Fruit fly (Drosophila melanogaster): ENCODE results near the gene CG6753.

CG6753 gene

DNA sequence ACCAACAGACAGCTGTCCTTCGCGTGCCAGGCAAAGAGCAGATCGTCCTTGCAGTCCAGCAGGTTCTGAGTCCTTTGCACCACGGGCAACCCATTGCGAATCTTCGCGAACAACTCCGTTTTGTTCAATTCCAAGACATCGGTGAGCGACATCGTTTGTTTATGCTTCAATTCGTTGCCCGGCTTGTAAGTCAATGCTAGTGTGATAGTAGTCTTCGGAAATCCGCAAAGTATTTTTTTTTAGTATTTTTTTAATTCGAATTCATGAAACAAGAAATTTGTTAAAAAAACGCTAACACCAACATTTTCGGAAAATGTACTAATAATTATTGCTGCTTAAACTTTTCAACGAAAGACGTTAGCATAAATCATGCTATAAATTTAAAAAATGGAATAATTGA is 36.6 kb upstream of the CG6753 start, which contains the start of gene mbo:
mbo (minus strand) TSS at position 203 of the 400 bp plus-strand sequence.
- TF ChIP-seq tj (GFP tag; optimal IDR thresholded peaks at IDR 0.05): no peak
- TF ChIP-seq CG14711 (tag; optimal IDR thresholded peaks at IDR 0.05): no peak
- TF ChIP-seq CG7101 (tag; optimal IDR thresholded peaks at IDR 0.05): no peak
- TF ChIP-seq CG1620 (GFP tag; optimal IDR thresholded peaks at IDR 0.05): no peak
- no peak for TF ChIP-seq CG5204 (GFP tag; optimal IDR thresholded peaks at IDR 0.05)
- no peak for TF ChIP-seq ovo (GFP tag; optimal IDR thresholded peaks at IDR 0.05)
- no peak for TF ChIP-seq CG33017 (tag; optimal IDR thresholded peaks at IDR 0.05)
- TF ChIP-seq kay (GFP tag; ENCODE audit: borderline replicate concordance): no peak
- no peak for TF ChIP-seq CG7045 (GFP tag; optimal IDR thresholded peaks at IDR 0.05)
- no peak for TF ChIP-seq Crg-1 (GFP tag; optimal IDR thresholded peaks at IDR 0.05)
- no peak for TF ChIP-seq Clk (GFP tag; optimal IDR thresholded peaks at IDR 0.05)
- TF ChIP-seq bab1 (GFP tag; optimal IDR thresholded peaks at IDR 0.05): no peak
- TF ChIP-seq Mnt (GFP tag; optimal IDR thresholded peaks at IDR 0.05): no peak
- TF ChIP-seq CG12768 (GFP tag; optimal IDR thresholded peaks at IDR 0.05): no peak
- TF ChIP-seq CG11617 (GFP tag; optimal IDR thresholded peaks at IDR 0.05): no peak
- no peak for TF ChIP-seq cic (GFP tag; optimal IDR thresholded peaks at IDR 0.05)
- TF ChIP-seq Hr96 (GFP tag; optimal IDR thresholded peaks at IDR 0.05): no peak
- TF ChIP-seq toe (GFP tag; optimal IDR thresholded peaks at IDR 0.05): no peak
- TF ChIP-seq pad (GFP tag; optimal IDR thresholded peaks at IDR 0.05): no peak

DNA sequence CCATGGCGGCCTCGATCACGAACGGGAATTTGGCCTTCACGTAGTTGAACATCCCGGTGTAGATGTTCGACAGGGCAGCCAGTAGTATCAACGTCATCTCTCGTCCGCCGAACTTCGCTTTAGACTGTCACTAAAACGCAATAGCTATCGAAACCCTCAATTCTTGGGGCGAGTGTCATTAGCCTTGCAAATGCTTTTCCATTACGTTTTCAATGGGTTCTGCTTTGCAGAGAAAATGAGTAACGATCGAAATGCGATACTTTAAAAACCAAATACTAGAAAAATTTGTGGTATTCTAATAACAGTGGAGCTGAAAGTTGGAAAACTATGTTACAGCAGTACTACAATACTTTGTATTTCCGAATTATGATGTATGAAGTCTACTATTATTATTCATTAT is 33.9 kb upstream of the CG6753 start, which contains the start of gene CG43630:
CG43630 (minus strand) TSS at position 101 of the 400 bp plus-strand sequence.
- TF ChIP-seq CG7101 (tag; optimal IDR thresholded peaks at IDR 0.05) (no peak), CG14711 (tag; optimal IDR thresholded peaks at IDR 0.05) (peak; percentile 6), CG12768 (GFP tag; optimal IDR thresholded peaks at IDR 0.05) (peak; percentile 64), CG33017 (tag; optimal IDR thresholded peaks at IDR 0.05) (peak; percentile 46)

- no peak for TF ChIP-seq ovo (GFP tag; optimal IDR thresholded peaks at IDR 0.05)
- no peak for TF ChIP-seq toe (GFP tag; optimal IDR thresholded peaks at IDR 0.05)
- TF ChIP-seq CG1620 (GFP tag; optimal IDR thresholded peaks at IDR 0.05): no peak
- TF ChIP-seq CG11617 (GFP tag; optimal IDR thresholded peaks at IDR 0.05): no peak
- TF ChIP-seq CG7101 (tag; optimal IDR thresholded peaks at IDR 0.05): peak; percentile 61
- peak in 1 of 2 experiments; percentile 75 for TF ChIP-seq cnc (optimal IDR thresholded peaks at IDR 0.05)
- TF ChIP-seq CG7045 (GFP tag; optimal IDR thresholded peaks at IDR 0.05): no peak
- no peak for TF ChIP-seq Clk (GFP tag; optimal IDR thresholded peaks at IDR 0.05)
- peak; percentile 56 for TF ChIP-seq cic (GFP tag; optimal IDR thresholded peaks at IDR 0.05)
- no peak for TF ChIP-seq Crg-1 (GFP tag; optimal IDR thresholded peaks at IDR 0.05)
- peak; percentile 49 for TF ChIP-seq CG14711 (tag; optimal IDR thresholded peaks at IDR 0.05)
- no peak for TF ChIP-seq pad (GFP tag; optimal IDR thresholded peaks at IDR 0.05)
- TF ChIP-seq tj (GFP tag; optimal IDR thresholded peaks at IDR 0.05): no peak
- TF ChIP-seq CG12768 (GFP tag; optimal IDR thresholded peaks at IDR 0.05): peak; percentile 5
- TF ChIP-seq CG33017 (tag; optimal IDR thresholded peaks at IDR 0.05): peak; percentile 80
- peak; percentile 17 for TF ChIP-seq Mnt (GFP tag; optimal IDR thresholded peaks at IDR 0.05)
- TF ChIP-seq kay (GFP tag; ENCODE audit: borderline replicate concordance): no peak
- TF ChIP-seq Hr96 (GFP tag; optimal IDR thresholded peaks at IDR 0.05): no peak
- TF ChIP-seq CG5204 (GFP tag; optimal IDR thresholded peaks at IDR 0.05): no peak
- no peak for TF ChIP-seq bab1 (GFP tag; optimal IDR thresholded peaks at IDR 0.05)
These were observed 31.9 kb upstream of the CG6753 start, which contains the start of gene Gnmt for dm6 chr3R:12674041-12674623. Gene Gnmt, plus strand, starts transcription at chr3R:12674608.

- no peak for TF ChIP-seq cnc (optimal IDR thresholded peaks at IDR 0.05)
- no peak for TF ChIP-seq CG1620 (GFP tag; optimal IDR thresholded peaks at IDR 0.05)
- TF ChIP-seq CG7045 (GFP tag; optimal IDR thresholded peaks at IDR 0.05): no peak
- no peak for TF ChIP-seq pad (GFP tag; optimal IDR thresholded peaks at IDR 0.05)
- no peak for TF ChIP-seq CG11617 (GFP tag; optimal IDR thresholded peaks at IDR 0.05)
- TF ChIP-seq kay (GFP tag; ENCODE audit: borderline replicate concordance): no peak
- no peak for TF ChIP-seq ovo (GFP tag; optimal IDR thresholded peaks at IDR 0.05)
- no peak for TF ChIP-seq CG5204 (GFP tag; optimal IDR thresholded peaks at IDR 0.05)
- TF ChIP-seq toe (GFP tag; optimal IDR thresholded peaks at IDR 0.05): no peak
- TF ChIP-seq cic (GFP tag; optimal IDR thresholded peaks at IDR 0.05): no peak
- TF ChIP-seq Clk (GFP tag; optimal IDR thresholded peaks at IDR 0.05): no peak
- TF ChIP-seq Mnt (GFP tag; optimal IDR thresholded peaks at IDR 0.05): no peak
- no peak for TF ChIP-seq CG33017 (tag; optimal IDR thresholded peaks at IDR 0.05)
- no peak for TF ChIP-seq CG12768 (GFP tag; optimal IDR thresholded peaks at IDR 0.05)
- TF ChIP-seq Crg-1 (GFP tag; optimal IDR thresholded peaks at IDR 0.05): no peak
These were observed 24.0 kb upstream of the CG6753 start for dm6 chr3R:12666206-12666834.

dm6 chr3R:12662531-12662930 is 20.2 kb upstream of the CG6753 start, which contains the start of gene CG14395:
Gene CG14395, plus strand, starts transcription at chr3R:12662831.
- no peak for TF ChIP-seq pad (GFP tag; optimal IDR thresholded peaks at IDR 0.05)

DNA sequence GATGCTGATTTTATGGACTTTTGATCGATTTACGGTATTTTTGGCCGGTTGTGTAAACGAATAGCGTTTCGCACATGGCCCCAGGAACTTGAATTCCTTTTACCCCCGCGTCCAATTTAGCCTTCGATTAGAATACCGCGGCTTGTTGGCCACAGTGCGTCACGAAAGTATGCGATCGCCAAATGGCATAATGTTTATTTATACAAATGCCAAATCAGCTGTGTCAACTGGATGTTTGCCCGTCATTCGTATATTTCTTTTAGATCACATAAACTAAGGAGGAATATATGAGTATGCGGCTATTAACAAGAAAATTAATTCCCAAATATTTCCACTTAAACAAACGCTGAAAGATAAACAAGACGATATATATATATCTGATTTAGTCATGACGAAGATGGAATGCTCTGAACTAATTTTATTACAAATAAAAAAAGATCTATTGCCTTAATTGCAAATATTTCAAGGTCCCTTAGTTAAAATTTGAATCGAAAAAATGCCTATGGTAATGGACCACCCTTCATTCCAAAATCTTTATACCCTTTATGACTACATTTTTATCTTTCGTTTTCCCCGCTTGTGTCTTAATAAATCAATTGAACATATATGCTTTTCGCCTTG is 14.8 kb upstream of the CG6753 start:
- TF ChIP-seq toe (GFP tag; optimal IDR thresholded peaks at IDR 0.05): no peak
- TF ChIP-seq CG14711 (tag; optimal IDR thresholded peaks at IDR 0.05): no peak
- no peak for TF ChIP-seq bab1 (GFP tag; optimal IDR thresholded peaks at IDR 0.05)
- no peak for TF ChIP-seq Mnt (GFP tag; optimal IDR thresholded peaks at IDR 0.05)
- TF ChIP-seq CG11617 (GFP tag; optimal IDR thresholded peaks at IDR 0.05): no peak
- TF ChIP-seq cic (GFP tag; optimal IDR thresholded peaks at IDR 0.05): no peak
- no peak for TF ChIP-seq Clk (GFP tag; optimal IDR thresholded peaks at IDR 0.05)
- no peak for TF ChIP-seq CG12768 (GFP tag; optimal IDR thresholded peaks at IDR 0.05)
- TF ChIP-seq cnc (optimal IDR thresholded peaks at IDR 0.05): no peak
- TF ChIP-seq ovo (GFP tag; optimal IDR thresholded peaks at IDR 0.05): no peak
- TF ChIP-seq tj (GFP tag; optimal IDR thresholded peaks at IDR 0.05): no peak
- no peak for TF ChIP-seq Crg-1 (GFP tag; optimal IDR thresholded peaks at IDR 0.05)

All from whole organism, adult.